Worm (Caenorhabditis elegans): Measurements from ENCODE around the gene dur-1.

dur-1 gene

ce11 chrIV:9872210-9872609, 55.8 kb downstream of the dur-1 start:
- TF ChIP-seq tbx-8 (GFP tag; optimal IDR thresholded peaks at IDR 0.05) (no peak), ceh-83 (GFP tag; optimal IDR thresholded peaks at IDR 0.05) (no peak), mls-2 (tag; optimal IDR thresholded peaks at IDR 0.05) (no peak), lin-13 (tag; optimal IDR thresholded peaks at IDR 0.05) (no peak), nhr-2 (tag; optimal IDR thresholded peaks at IDR 0.05) (no peak), snpc-4 (tag; optimal IDR thresholded peaks at IDR 0.05) (no peak), flh-1 (GFP tag; optimal IDR thresholded peaks at IDR 0.05) (no peak), pha-4 (tag; optimal IDR thresholded peaks at IDR 0.05) (no peak), sptf-1 (tag; optimal IDR thresholded peaks at IDR 0.05) (no peak), mab-5 (tag; optimal IDR thresholded peaks at IDR 0.05) (no peak), blmp-1 (tag; optimal IDR thresholded peaks at IDR 0.05) (no peak), lin-32 (GFP tag; optimal IDR thresholded peaks at IDR 0.05) (no peak), ztf-11 (tag; optimal IDR thresholded peaks at IDR 0.05) (no peak), unc-39 (tag; optimal IDR thresholded peaks at IDR 0.05) (no peak), unc-62 (GFP tag; optimal IDR thresholded peaks at IDR 0.05) (no peak), nhr-28 (tag; optimal IDR thresholded peaks at IDR 0.05) (no peak), ham-2 (GFP tag; optimal IDR thresholded peaks at IDR 0.05) (no peak)

Measured in whole organism, mixed stage, embryonic.